Fruit fly (Drosophila melanogaster): ENCODE results near the gene Surf4.

dm6 chr3R:15320747-15321085 lies 25.3 kb downstream of the Surf4 start, which contains the start of gene ear:
- TF ChIP-seq achi (GFP tag; optimal IDR thresholded peaks at IDR 0.05) (no peak), lz (GFP tag; optimal IDR thresholded peaks at IDR 0.05) (no peak), svp (GFP tag) (no peak), Gug (GFP tag; IDR thresholded peaks at IDR 0.05) (no peak), CG3032 (tag; optimal IDR thresholded peaks at IDR 0.05) (no peak), Sox14 (GFP tag; optimal IDR thresholded peaks at IDR 0.05) (no peak), CG34406 (GFP tag; optimal IDR thresholded peaks at IDR 0.05) (no peak), CG11762 (GFP tag; optimal IDR thresholded peaks at IDR 0.05; ENCODE audit: insufficient read depth) (no peak), OdsH (GFP tag; optimal IDR thresholded peaks at IDR 0.05) (no peak)

All from whole organism, prepupa.